Worm (Caenorhabditis elegans) whole organism, young adult: ENCODE data around the gene ilys-6.

Source experiments
- B0336.3 ChIP-seq: fragments of 200-800 bp; sonication (Bioruptor generic); IDR thresholded peaks from 2 replicates; pipeline ENCODE4 v1.3.6; 2022; ENCODE audit warnings: missing genetic modification characterization, missing compliant biosample characterization
- C06A6.2 ChIP-seq: fragments of 200-800 bp; sonication (Bioruptor generic); conservative IDR thresholded peaks from 2 replicates; pipeline ENCODE4 v1.3.6; 2022; ENCODE audit warnings: missing genetic modification characterization, missing compliant biosample characterization
- F10E7.11 ChIP-seq: sonication (generic microtip); optimal IDR thresholded peaks from 2 replicates; lab custom pipeline; 2017; ENCODE audit warnings: mild to moderate bottlenecking, missing genetic modification characterization, moderate library complexity, missing compliant biosample characterization
- F23B12.7 ChIP-seq: sonication (generic microtip); optimal IDR thresholded peaks from 2 replicates; lab custom pipeline; 2017; ENCODE audit warnings: missing genetic modification characterization, mild to moderate bottlenecking, missing compliant biosample characterization, antibody characterized with exemption, moderate library complexity; ENCODE audit not compliant: insufficient read depth
- F33H1.4 ChIP-seq: fragments of 200-800 bp; sonication (Bioruptor generic); IDR thresholded peaks from 2 replicates; pipeline ENCODE4 v1.3.6; 2022; ENCODE audit warnings: missing genetic modification reagents, missing genetic modification characterization, missing compliant biosample characterization
- F37B4.10 ChIP-seq: fragments of 200-800 bp; sonication (Bioruptor generic); IDR thresholded peaks from 2 replicates; pipeline ENCODE4 v1.3.6; 2022; ENCODE audit warnings: missing genetic modification characterization, missing compliant biosample characterization
- F52B5.7 ChIP-seq: sonication (generic microtip); optimal IDR thresholded peaks from 2 replicates; lab custom pipeline; 2016; ENCODE audit warnings: mild to moderate bottlenecking, missing genetic modification characterization, missing compliant biosample characterization
- Y56A3A.18 ChIP-seq: fragments of 200-800 bp; sonication (Bioruptor generic); IDR thresholded peaks from 2 replicates; pipeline ENCODE4 v1.3.6; 2022; ENCODE audit warnings: missing genetic modification reagents, missing genetic modification characterization, missing compliant biosample characterization
- Y95B8A.8 ChIP-seq: fragments of 200-800 bp; sonication (Bioruptor generic); IDR thresholded peaks from 2 replicates; pipeline ENCODE4 v1.3.6; 2022; ENCODE audit warnings: missing genetic modification reagents, missing genetic modification characterization, missing compliant biosample characterization
- ama-1 ChIP-seq, 3 experiments: fragments of 150-350 bp in 1 of 3; sonication (generic microtip) in 2 of 3; optimal IDR thresholded peaks; 2 replicates each; lab custom pipeline; 2014 to 2018; ENCODE audit warnings: missing biosample characterization in 2 of 3, missing genetic modification characterization in 2 of 3, missing genetic modification reagents in 2 of 3
- aptf-3 ChIP-seq: fragments of 200-800 bp; sonication (Bioruptor generic); IDR thresholded peaks from 2 replicates; pipeline ENCODE4 v1.3.6; 2022; ENCODE audit warnings: missing genetic modification characterization, missing compliant biosample characterization
- atf-7 ChIP-seq: sonication (generic microtip); optimal IDR thresholded peaks from 2 replicates; lab custom pipeline; 2017; ENCODE audit warnings: mild to moderate bottlenecking, missing genetic modification characterization, missing compliant biosample characterization
- attf-5 ChIP-seq: fragments of 200-800 bp; sonication (Bioruptor generic); optimal IDR thresholded peaks from 2 replicates; lab custom pipeline; 2018; ENCODE audit warnings: mild to moderate bottlenecking, missing genetic modification characterization, missing compliant biosample characterization
- cebp-1 ChIP-seq, 2 experiments: fragments of 200-800 bp in 1 of 2; sonication (Bioruptor generic) in 1 of 2; sonication (generic microtip) in 1 of 2; IDR thresholded peaks in 1 of 2; optimal IDR thresholded peaks in 1 of 2; 2 replicates each; pipeline versions ENCODE4 v1.3.6 to Lab custom; 2017 to 2022; ENCODE audit warnings: missing compliant biosample characterization in 2 of 2, missing genetic modification characterization in 2 of 2, mild to moderate bottlenecking in 1 of 2, missing genetic modification reagents in 1 of 2, moderate library complexity in 1 of 2
- ceh-27 ChIP-seq: fragments of 200-800 bp; sonication (Bioruptor generic); optimal IDR thresholded peaks from 2 replicates; lab custom pipeline; 2018; ENCODE audit warnings: mild to moderate bottlenecking, missing genetic modification characterization, moderate library complexity, missing compliant biosample characterization
- chd-7 ChIP-seq: sonication (generic microtip); optimal IDR thresholded peaks from 2 replicates; lab custom pipeline; 2016; ENCODE audit warnings: mild to moderate bottlenecking, missing genetic modification characterization, moderate library complexity, missing compliant biosample characterization
- dox-1 ChIP-seq: fragments of 200-800 bp; sonication (Bioruptor generic); IDR thresholded peaks from 2 replicates; pipeline ENCODE4 v1.3.6; 2022; ENCODE audit warnings: missing genetic modification reagents, missing genetic modification characterization, missing compliant biosample characterization
- dpff-1 ChIP-seq: sonication (generic microtip); optimal IDR thresholded peaks from 2 replicates; lab custom pipeline; 2017; ENCODE audit warnings: mild to moderate bottlenecking, missing genetic modification characterization, missing compliant biosample characterization
- egl-18 ChIP-seq: fragments of 200-800 bp; sonication (Bioruptor generic); IDR thresholded peaks from 2 replicates; pipeline ENCODE4 v1.3.6; 2022; ENCODE audit warnings: missing genetic modification reagents, missing genetic modification characterization, missing compliant biosample characterization
- egl-44 ChIP-seq: fragments of 200-800 bp; sonication (Bioruptor generic); IDR thresholded peaks from 2 replicates; pipeline ENCODE4 v1.3.6; 2022; ENCODE audit warnings: missing genetic modification reagents, missing genetic modification characterization, missing compliant biosample characterization
- egrh-3 ChIP-seq: fragments of 200-800 bp; sonication (Bioruptor generic); IDR thresholded peaks from 2 replicates; pipeline ENCODE4 v1.3.6; 2022; ENCODE audit warnings: missing genetic modification reagents, missing genetic modification characterization, missing compliant biosample characterization
- gei-17 ChIP-seq: fragments of 200-800 bp; sonication (Bioruptor generic); optimal IDR thresholded peaks from 2 replicates; lab custom pipeline; 2018; ENCODE audit warnings: mild to moderate bottlenecking, missing genetic modification characterization, missing compliant biosample characterization
- him-1 ChIP-seq: sonication (generic microtip); optimal IDR thresholded peaks from 2 replicates; lab custom pipeline; 2016; ENCODE audit warnings: missing genotype, missing genetic modification reagents, missing genetic modification characterization, missing compliant biosample characterization
- let-607 ChIP-seq, 2 experiments: fragments of 200-800 bp in 1 of 2; sonication (Bioruptor generic) in 1 of 2; sonication (generic microtip) in 1 of 2; optimal IDR thresholded peaks; 2 replicates each; lab custom pipeline; 2016 to 2018; ENCODE audit warnings: mild to moderate bottlenecking in 2 of 2, missing compliant biosample characterization in 2 of 2, missing genetic modification characterization in 2 of 2, moderate library complexity in 2 of 2, missing genotype in 1 of 2
- lin-26 ChIP-seq: fragments of 200-800 bp; sonication (Bioruptor generic); IDR thresholded peaks from 2 replicates; pipeline ENCODE4 v1.3.6; 2022; ENCODE audit warnings: missing genetic modification reagents, missing genetic modification characterization, missing compliant biosample characterization
- lin-40 ChIP-seq: sonication (generic microtip); optimal IDR thresholded peaks from 2 replicates; lab custom pipeline; 2016; ENCODE audit warnings: missing genetic modification characterization, mild to moderate bottlenecking, missing compliant biosample characterization, missing genotype, missing genetic modification reagents
- lin-54 ChIP-seq: fragments of 200-800 bp; sonication (Bioruptor generic); optimal IDR thresholded peaks from 2 replicates; lab custom pipeline; 2018; ENCODE audit warnings: mild to moderate bottlenecking, missing genetic modification characterization, missing compliant biosample characterization
- lir-1 ChIP-seq: fragments of 200-800 bp; sonication (Bioruptor generic); conservative IDR thresholded peaks from 2 replicates; pipeline ENCODE4 v1.3.6; 2022; ENCODE audit warnings: missing genetic modification reagents, missing genetic modification characterization, missing compliant biosample characterization
- mel-28 ChIP-seq: sonication (generic microtip); optimal IDR thresholded peaks from 2 replicates; lab custom pipeline; 2016; ENCODE audit warnings: borderline replicate concordance, mild to moderate bottlenecking, missing genetic modification characterization, missing compliant biosample characterization
- mxl-1 ChIP-seq: sonication (generic microtip); optimal IDR thresholded peaks from 2 replicates; lab custom pipeline; 2016; ENCODE audit warnings: missing genetic modification characterization, missing compliant biosample characterization
- nfyb-1 ChIP-seq: fragments of 200-800 bp; sonication (Bioruptor generic); IDR thresholded peaks from 2 replicates; pipeline ENCODE4 v1.3.6; 2022; ENCODE audit warnings: missing genetic modification reagents, missing genetic modification characterization, missing compliant biosample characterization
- pbrm-1 ChIP-seq: fragments of 200-800 bp; sonication (Bioruptor generic); IDR thresholded peaks from 2 replicates; pipeline ENCODE4 v1.3.6; 2022; ENCODE audit warnings: missing genetic modification reagents, missing genetic modification characterization, missing compliant biosample characterization
- sdz-38 ChIP-seq: sonication (generic microtip); optimal IDR thresholded peaks from 2 replicates; lab custom pipeline; 2016; ENCODE audit warnings: missing genotype, missing genetic modification characterization, missing compliant biosample characterization
- sea-2 ChIP-seq: fragments of 200-800 bp; sonication (Bioruptor generic); IDR thresholded peaks from 2 replicates; pipeline ENCODE4 v1.3.6; 2022; ENCODE audit warnings: missing genetic modification characterization, missing compliant biosample characterization
- snpc-4 ChIP-seq, 5 experiments: fragments of 150-350 bp in 1 of 5; sonication (generic microtip) in 4 of 5; optimal IDR thresholded peaks; 2 replicates each; lab custom pipeline; 2014 to 2018; ENCODE audit warnings: missing genetic modification characterization in 5 of 5, missing biosample characterization in 3 of 5, antibody characterized with exemption in 2 of 5, mild to moderate bottlenecking in 2 of 5, missing compliant biosample characterization in 2 of 5, missing genotype in 2 of 5, moderate library complexity in 2 of 5, missing genetic modification reagents in 1 of 5
- somi-1 ChIP-seq: fragments of 200-800 bp; sonication (Bioruptor generic); optimal IDR thresholded peaks from 2 replicates; lab custom pipeline; 2018; ENCODE audit warnings: mild to moderate bottlenecking, missing genetic modification characterization, missing compliant biosample characterization
- tbp1 ChIP-seq: fragments of 200-800 bp; sonication (Bioruptor generic); optimal IDR thresholded peaks from 2 replicates; lab custom pipeline; 2018; ENCODE audit warnings: mild to moderate bottlenecking, missing genetic modification characterization, missing compliant biosample characterization
- unc-62 ChIP-seq: fragments of 150-350 bp; optimal IDR thresholded peaks from 2 replicates; lab custom pipeline; 2014; ENCODE audit warnings: missing biosample characterization, missing genetic modification reagents, missing genetic modification characterization
- zfh-2 ChIP-seq: fragments of 200-800 bp; sonication (Bioruptor generic); conservative IDR thresholded peaks from 2 replicates; pipeline ENCODE4 v1.3.6; 2022; ENCODE audit warnings: missing genetic modification reagents, missing genetic modification characterization, missing compliant biosample characterization
- ztf-26 ChIP-seq: sonication (generic microtip); optimal IDR thresholded peaks from 2 replicates; lab custom pipeline; 2017; ENCODE audit warnings: missing genetic modification characterization, missing compliant biosample characterization
- ztf-28 ChIP-seq: fragments of 200-800 bp; sonication (Bioruptor generic); IDR thresholded peaks from 2 replicates; pipeline ENCODE4 v1.3.6; 2022; ENCODE audit warnings: missing genetic modification reagents, missing genetic modification characterization, missing compliant biosample characterization
- ztf-3 ChIP-seq: fragments of 200-800 bp; sonication (Bioruptor generic); optimal IDR thresholded peaks from 2 replicates; lab custom pipeline; 2018; ENCODE audit warnings: mild to moderate bottlenecking, missing genetic modification characterization, missing compliant biosample characterization
- ztf-6 ChIP-seq: fragments of 200-800 bp; sonication (Bioruptor generic); IDR thresholded peaks from 2 replicates; pipeline ENCODE4 v1.3.6; 2022; ENCODE audit warnings: missing genetic modification reagents, missing genetic modification characterization, missing compliant biosample characterization

ilys-6 gene

DNA sequence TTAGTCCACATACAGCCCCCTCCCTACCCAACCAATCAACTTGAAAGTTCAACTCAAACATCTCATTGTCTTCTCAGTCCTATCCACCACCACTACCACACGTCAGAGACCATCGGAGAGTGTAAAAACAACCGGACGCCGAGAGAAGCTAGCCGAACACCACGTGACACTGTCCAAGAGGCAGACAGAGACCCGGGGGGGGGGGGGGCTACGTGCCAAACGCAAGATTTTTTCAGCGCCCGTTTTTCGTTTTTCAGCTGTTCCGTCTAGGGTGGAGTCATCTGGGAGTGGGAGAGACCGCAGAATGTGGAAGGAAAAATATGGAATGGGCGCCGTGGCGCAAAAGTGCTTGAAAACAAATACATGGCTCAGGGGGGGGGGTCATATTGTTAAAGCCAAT is 37.5 kb downstream of the ilys-6 start (continued):
- TF ChIP-seq sea-2 (GFP tag; lab: Robert Waterston, UW): no peak
- TF ChIP-seq ztf-28 (GFP tag; lab: Robert Waterston, UW): no peak
- no peak for TF ChIP-seq F23B12.7
- TF ChIP-seq cebp-1 (GFP tag; IDR thresholded peaks at IDR 0.05; lab: Robert Waterston, UW): no peak
- TF ChIP-seq cebp-1 (tag; optimal IDR thresholded peaks at IDR 0.05; lab: Kevin White, UChicago): peak; percentile 68
- peak; percentile 50 for TF ChIP-seq attf-5 (GFP tag; lab: Kevin White, UChicago)
- TF ChIP-seq tbp1: peak; percentile 12
- peak; percentile 31 for TF ChIP-seq ztf-3 (GFP tag; lab: Kevin White, UChicago)
- 0 out of 2 replicates have a peak, but pooled peaks have one; percentile 37 for TF ChIP-seq C06A6.2 (GFP tag; lab: Robert Waterston, UW)
- no peak for TF ChIP-seq F33H1.4 (GFP tag; lab: Robert Waterston, UW)
- TF ChIP-seq snpc-4 (GFP tag; optimal IDR thresholded peaks at IDR 0.05; lab: Kevin White, UChicago): no peak
- peak in 1 of 4 experiments; percentile 10 for TF ChIP-seq snpc-4 (tag; optimal IDR thresholded peaks at IDR 0.05; lab: Kevin White, UChicago)
- 0 out of 2 replicates have a peak, but pooled peaks have one; percentile 9 for TF ChIP-seq F37B4.10 (GFP tag; lab: Robert Waterston, UW)
- no peak for TF ChIP-seq mxl-1 (tag; lab: Kevin White, UChicago)
- 0 out of 2 replicates have a peak, but pooled peaks have one; percentile 32 for TF ChIP-seq B0336.3 (GFP tag; lab: Robert Waterston, UW)
- 0 out of 2 replicates have a peak, but pooled peaks have one; percentile 25 for TF ChIP-seq lin-26
- TF ChIP-seq lin-40: peak; percentile 46
- no peak for TF ChIP-seq gei-17 (GFP tag; lab: Kevin White, UChicago)
- TF ChIP-seq unc-62 (GFP tag; lab: Kevin White, UChicago): no peak
- no peak for TF ChIP-seq F10E7.11 (tag; lab: Kevin White, UChicago)
- TF ChIP-seq egrh-3 (GFP tag; lab: Robert Waterston, UW): peak; percentile 77
- peak; percentile 72 for TF ChIP-seq somi-1 (GFP tag; lab: Kevin White, UChicago)
- TF ChIP-seq ceh-27: peak; percentile 77

DNA sequence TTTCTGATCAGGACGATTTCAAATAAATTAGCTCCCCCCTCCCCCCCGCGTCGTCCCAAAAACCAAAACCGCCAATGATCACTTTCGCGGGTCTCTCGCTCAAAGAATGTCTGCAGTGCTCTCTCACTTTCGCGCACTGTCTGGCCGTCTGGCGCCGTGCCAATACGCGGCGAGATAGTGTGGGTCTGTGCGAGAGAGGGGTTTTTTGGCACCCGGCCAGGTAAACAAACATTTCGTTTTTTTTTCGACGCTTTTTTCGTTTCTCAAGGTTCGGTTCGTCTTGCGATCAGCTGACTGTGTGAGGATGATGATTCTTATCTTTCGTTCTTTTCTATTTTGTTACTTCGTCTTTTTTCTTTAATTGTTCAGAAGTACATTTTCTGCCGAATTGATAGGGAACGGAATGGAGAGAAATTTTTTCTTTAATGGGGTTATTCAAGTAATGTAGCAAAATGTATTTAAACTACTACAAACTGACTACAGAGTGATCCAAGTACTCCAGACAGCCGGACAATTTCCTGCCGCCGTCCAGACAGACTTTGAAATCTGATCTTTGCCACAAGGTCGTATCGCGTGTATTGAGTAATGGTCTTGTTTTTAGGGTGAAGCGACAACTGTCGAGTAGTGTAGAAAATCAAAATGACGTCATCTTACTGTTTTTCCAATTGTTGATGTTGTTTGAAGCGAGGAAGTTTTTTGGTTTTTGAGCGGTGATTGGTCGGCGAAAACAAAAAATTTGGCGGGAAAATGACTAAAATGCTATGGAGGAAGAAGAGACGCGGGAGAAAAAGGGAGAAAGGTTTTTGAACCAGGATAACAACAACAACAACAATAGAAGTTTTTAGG is 39.1 kb downstream of the ilys-6 start:
- TF ChIP-seq let-607 (tag; optimal IDR thresholded peaks at IDR 0.05; lab: Kevin White, UChicago) (peak in 1 of 2 experiments; percentile 5), ztf-6 (GFP tag; lab: Robert Waterston, UW) (peak; percentile 9; the same call in 1 of the 2 replicates), egl-18 (GFP tag; lab: Robert Waterston, UW) (no peak), somi-1 (GFP tag; lab: Kevin White, UChicago) (peak; percentile 87), chd-7 (tag; lab: Kevin White, UChicago) (peak; percentile 61), snpc-4 (GFP tag; optimal IDR thresholded peaks at IDR 0.05; lab: Kevin White, UChicago) (no peak), snpc-4 (tag; optimal IDR thresholded peaks at IDR 0.05; lab: Kevin White, UChicago) (peak; percentile 5 to 38 (median 20)), egl-44 (GFP tag; lab: Robert Waterston, UW) (0 out of 2 replicates have a peak, but pooled peaks have one; percentile 38), lir-1 (GFP tag; lab: Robert Waterston, UW) (peak; percentile 66), ztf-26 (peak; percentile 65), F52B5.7 (tag; lab: Kevin White, UChicago) (peak; percentile 6), ama-1 (optimal IDR thresholded peaks at IDR 0.05; lab: Kevin White, UChicago) (no peak), ama-1 (GFP tag; optimal IDR thresholded peaks at IDR 0.05; lab: Kevin White, UChicago) (no peak), aptf-3 (GFP tag; lab: Robert Waterston, UW) (no peak), sdz-38 (tag; lab: Kevin White, UChicago) (no peak), Y56A3A.18 (GFP tag; lab: Robert Waterston, UW) (no peak), him-1 (tag; lab: Kevin White, UChicago) (no peak), nfyb-1 (GFP tag; lab: Robert Waterston, UW) (peak; percentile 52), pbrm-1 (GFP tag; lab: Robert Waterston, UW) (peak; percentile 73), atf-7 (tag; lab: Kevin White, UChicago) (peak; percentile 29), lin-54 (GFP tag; lab: Kevin White, UChicago) (peak; percentile 33), lin-40 (peak; percentile 77), C06A6.2 (GFP tag; lab: Robert Waterston, UW) (peak; percentile 69; the same call in 1 of the 2 replicates), tbp1 (peak; percentile 40), zfh-2 (GFP tag; lab: Robert Waterston, UW) (peak; percentile 95), mel-28 (no peak), Y95B8A.8 (GFP tag; lab: Robert Waterston, UW) (peak; percentile 75), dox-1 (peak; percentile 64), dpff-1 (no peak)
